Fruit fly (Drosophila melanogaster) whole organism, embryonic: Measurements from ENCODE around the gene CG42553.

Source experiments
- Bgb ChIP-seq: fragments of 200-800 bp; sonication (Bioruptor generic); IDR thresholded peaks from 2 replicates; pipeline ENCODE4 v1.3.6; 2022; ENCODE audit warnings: missing biosample characterization, missing genetic modification characterization; ENCODE audit not compliant: partially characterized antibody
- CG10959 ChIP-seq: fragments of 200-800 bp; sonication (Bioruptor generic); IDR thresholded peaks from 2 replicates; pipeline ENCODE4 v1.3.6; 2022; ENCODE audit warnings: missing biosample characterization, missing genetic modification characterization
- CG13123 ChIP-seq: fragments of 200-800 bp; sonication (Bioruptor generic); optimal IDR thresholded peaks from 2 replicates; lab custom pipeline; 2016; ENCODE audit warnings: missing biosample characterization, missing genetic modification characterization
- CG14050 ChIP-seq: fragments of 200-800 bp; sonication (Bioruptor generic); IDR thresholded peaks from 3 replicates; pipeline ENCODE4 v1.3.6; 2022; ENCODE audit warnings: missing biosample characterization, missing genetic modification characterization
- CG18476 ChIP-seq: fragments of 200-800 bp; sonication (Bioruptor generic); optimal IDR thresholded peaks from 2 replicates; lab custom pipeline; 2016; ENCODE audit warnings: missing biosample characterization, mild to moderate bottlenecking, missing genetic modification characterization
- CG2678 ChIP-seq: fragments of 200-800 bp; sonication (Bioruptor generic); optimal IDR thresholded peaks from 3 replicates; lab custom pipeline; 2019; ENCODE audit warnings: missing biosample characterization, mild to moderate bottlenecking, missing genetic modification characterization, moderate library complexity
- CG5180 ChIP-seq: fragments of 200-800 bp; sonication (Bioruptor generic); optimal IDR thresholded peaks from 3 replicates; lab custom pipeline; 2017; ENCODE audit warnings: missing biosample characterization, missing genetic modification characterization, mild to moderate bottlenecking, moderate library complexity, missing genetic modification reagents
- CG6683 ChIP-seq: fragments of 200-800 bp; sonication (Bioruptor generic); optimal IDR thresholded peaks from 2 replicates; lab custom pipeline; 2017; ENCODE audit warnings: missing biosample characterization, mild to moderate bottlenecking, missing genetic modification characterization, missing genetic modification reagents
- CG6791 ChIP-seq: fragments of 200-800 bp; sonication (Bioruptor generic); IDR thresholded peaks from 3 replicates; pipeline ENCODE4 v1.3.6; 2022; ENCODE audit warnings: missing biosample characterization, missing genetic modification characterization; ENCODE audit not compliant: partially characterized antibody
- CG6813 ChIP-seq: fragments of 200-800 bp; sonication (Bioruptor generic); optimal IDR thresholded peaks from 2 replicates; lab custom pipeline; 2017; ENCODE audit warnings: missing biosample characterization, missing genetic modification characterization, mild to moderate bottlenecking, moderate library complexity, missing genetic modification reagents
- CG8765 ChIP-seq: fragments of 200-800 bp; sonication (Bioruptor generic); IDR thresholded peaks from 2 replicates; pipeline ENCODE4 v1.3.6; 2022; ENCODE audit warnings: missing biosample characterization, missing genetic modification characterization
- CTCF ChIP-seq: fragments of 200-800 bp; sonication (Bioruptor generic); optimal IDR thresholded peaks from 2 replicates; lab custom pipeline; 2017; ENCODE audit warnings: missing biosample characterization, mild to moderate bottlenecking, missing genetic modification characterization, moderate library complexity
- Chrac-16 ChIP-seq: fragments of 200-800 bp; sonication (Bioruptor generic); optimal IDR thresholded peaks from 3 replicates; lab custom pipeline; 2016; ENCODE audit warnings: missing biosample characterization, missing genetic modification characterization
- CrebB ChIP-seq: fragments of 200-800 bp; sonication (Bioruptor generic); optimal IDR thresholded peaks from 3 replicates; lab custom pipeline; 2018; ENCODE audit warnings: missing biosample characterization, mild to moderate bottlenecking, missing genetic modification characterization
- Dek ChIP-seq: fragments of 200-800 bp; sonication (Bioruptor generic); optimal IDR thresholded peaks from 3 replicates; lab custom pipeline; 2019; ENCODE audit warnings: missing biosample characterization, mild to moderate bottlenecking, missing genetic modification characterization, moderate library complexity
- Dfd ChIP-seq, 2 experiments: fragments of >200 bp; optimal IDR thresholded peaks; 2 replicates each; lab custom pipeline; 2017; ENCODE audit warnings: missing biosample characterization in 2 of 2, missing genetic modification characterization in 2 of 2
- Dref ChIP-seq: fragments of 200-800 bp; sonication (Bioruptor generic); IDR thresholded peaks from 2 replicates; pipeline ENCODE4 v1.3.6; 2022; ENCODE audit warnings: missing biosample characterization, missing genetic modification characterization
- Ets97D ChIP-seq: fragments of 200-800 bp; sonication (Bioruptor generic); optimal IDR thresholded peaks from 3 replicates; lab custom pipeline; 2016; ENCODE audit warnings: missing biosample characterization, missing genetic modification characterization
- Fer3 ChIP-seq: fragments of 200-800 bp; sonication (Bioruptor generic); optimal IDR thresholded peaks from 2 replicates; lab custom pipeline; 2018; ENCODE audit warnings: missing biosample characterization, mild to moderate bottlenecking, missing genetic modification characterization, moderate library complexity
- Hmr ChIP-seq: fragments of 200-800 bp; sonication (Bioruptor generic); optimal IDR thresholded peaks from 3 replicates; lab custom pipeline; 2017; ENCODE audit warnings: mild to moderate bottlenecking, missing biosample characterization, missing genetic modification reagents, missing genetic modification characterization
- Lhr ChIP-seq: fragments of 200-800 bp; sonication (Bioruptor generic); optimal IDR thresholded peaks from 3 replicates; lab custom pipeline; 2017; ENCODE audit warnings: mild to moderate bottlenecking, missing biosample characterization, missing genetic modification reagents, missing genetic modification characterization
- Mad ChIP-seq: fragments of 200-800 bp; sonication (Bioruptor generic); optimal IDR thresholded peaks from 2 replicates; lab custom pipeline; 2016; ENCODE audit warnings: missing biosample characterization, missing genetic modification characterization
- Opbp ChIP-seq: fragments of 200-800 bp; sonication (Bioruptor generic); IDR thresholded peaks from 3 replicates; pipeline ENCODE4 v1.3.6; 2022; ENCODE audit warnings: missing biosample characterization, missing genetic modification characterization; ENCODE audit not compliant: partially characterized antibody
- Side ChIP-seq: fragments of 200-800 bp; sonication (Bioruptor generic); optimal IDR thresholded peaks from 2 replicates; lab custom pipeline; 2016; ENCODE audit warnings: missing biosample characterization, missing genetic modification characterization
- Six4 ChIP-seq: fragments of 200-800 bp; sonication (Bioruptor generic); optimal IDR thresholded peaks from 2 replicates; lab custom pipeline; 2016; ENCODE audit warnings: missing biosample characterization, missing genetic modification characterization
- Spps ChIP-seq: fragments of 200-800 bp; sonication (Bioruptor generic); optimal IDR thresholded peaks from 2 replicates; lab custom pipeline; 2018; ENCODE audit warnings: missing biosample characterization, mild to moderate bottlenecking, missing genetic modification characterization
- Taf1 ChIP-seq: fragments of 200-800 bp; sonication (Bioruptor generic); IDR thresholded peaks from 2 replicates; pipeline ENCODE4 v1.3.6; 2022; ENCODE audit warnings: missing biosample characterization, missing genetic modification characterization
- ato ChIP-seq: fragments of 200-800 bp; sonication (Bioruptor generic); IDR thresholded peaks from 2 replicates; pipeline ENCODE4 v1.3.6; 2022; ENCODE audit warnings: missing biosample characterization, missing genetic modification characterization; ENCODE audit not compliant: partially characterized antibody
- chif ChIP-seq, 2 experiments: fragments of 200-800 bp; sonication (Bioruptor generic); optimal IDR thresholded peaks; 3 replicates each; lab custom pipeline; 2016; ENCODE audit warnings: missing biosample characterization in 2 of 2, missing genetic modification characterization in 2 of 2
- chm ChIP-seq: fragments of 200-800 bp; sonication (Bioruptor generic); IDR thresholded peaks from 2 replicates; pipeline ENCODE4 v1.3.6; 2022; ENCODE audit warnings: missing biosample characterization, missing genetic modification characterization
- crol ChIP-seq: fragments of 200-800 bp; sonication (Bioruptor generic); IDR thresholded peaks from 2 replicates; pipeline ENCODE4 v1.3.6; 2022; ENCODE audit warnings: missing biosample characterization, missing genetic modification characterization
- dmrt99B ChIP-seq: fragments of 200-800 bp; sonication (Bioruptor generic); optimal IDR thresholded peaks from 2 replicates; lab custom pipeline; 2018; ENCODE audit warnings: missing biosample characterization, mild to moderate bottlenecking, missing genetic modification characterization, moderate library complexity
- emc ChIP-seq: fragments of 200-800 bp; sonication (Bioruptor generic); optimal IDR thresholded peaks from 2 replicates; lab custom pipeline; 2016; ENCODE audit warnings: missing biosample characterization, missing genetic modification characterization
- fd64A ChIP-seq: fragments of 200-800 bp; sonication (Bioruptor generic); optimal IDR thresholded peaks from 3 replicates; lab custom pipeline; 2018; ENCODE audit warnings: missing biosample characterization, mild to moderate bottlenecking, missing genetic modification characterization
- grn ChIP-seq: fragments of 200-800 bp; sonication (Bioruptor generic); optimal IDR thresholded peaks from 3 replicates; lab custom pipeline; 2017; ENCODE audit warnings: missing biosample characterization, missing genetic modification characterization
- gro ChIP-seq: fragments of 200-800 bp; sonication (Bioruptor generic); optimal IDR thresholded peaks from 2 replicates; lab custom pipeline; 2016; ENCODE audit warnings: missing biosample characterization, missing genetic modification characterization
- inv ChIP-seq: fragments of 200-800 bp; sonication (Bioruptor generic); IDR thresholded peaks from 2 replicates; pipeline ENCODE4 v1.3.6; 2022; ENCODE audit warnings: missing biosample characterization, missing genetic modification characterization; ENCODE audit not compliant: partially characterized antibody
- klu ChIP-seq: fragments of 200-800 bp; sonication (Bioruptor generic); IDR thresholded peaks from 2 replicates; pipeline ENCODE4 v1.3.6; 2022; ENCODE audit warnings: missing biosample characterization, missing genetic modification characterization
- maf-S ChIP-seq: fragments of 200-800 bp; sonication (Bioruptor generic); optimal IDR thresholded peaks from 2 replicates; lab custom pipeline; 2016; ENCODE audit warnings: missing biosample characterization, missing genetic modification characterization
- odd ChIP-seq: fragments of 200-800 bp; sonication (Bioruptor generic); optimal IDR thresholded peaks from 2 replicates; lab custom pipeline; 2017; ENCODE audit warnings: missing biosample characterization, mild to moderate bottlenecking, missing genetic modification characterization
- pan ChIP-seq, 4 experiments: fragments of >200 bp in 3 of 4; fragments of 200-800 bp in 1 of 4; sonication (Bioruptor generic) in 1 of 4; optimal IDR thresholded peaks in 3 of 4; IDR thresholded peaks in 1 of 4; 2 replicates each; pipeline versions ENCODE4 v1.3.6 to Lab custom; 2017 to 2022; ENCODE audit warnings: missing biosample characterization in 2 of 4, missing genetic modification characterization in 2 of 4, mixed read lengths in 1 of 4
- pb ChIP-seq: fragments of 200-800 bp; sonication (Bioruptor generic); optimal IDR thresholded peaks from 3 replicates; lab custom pipeline; 2016; ENCODE audit warnings: missing biosample characterization, missing genetic modification characterization
- phol ChIP-seq: fragments of 200-800 bp; sonication (Bioruptor generic); optimal IDR thresholded peaks from 3 replicates; lab custom pipeline; 2018; ENCODE audit warnings: missing biosample characterization, mild to moderate bottlenecking, missing genetic modification characterization, moderate library complexity
- pum ChIP-seq: fragments of 200-800 bp; sonication (Bioruptor generic); optimal IDR thresholded peaks from 2 replicates; lab custom pipeline; 2016; ENCODE audit warnings: missing biosample characterization, missing genetic modification characterization
- sqz ChIP-seq: fragments of 200-800 bp; sonication (Bioruptor generic); optimal IDR thresholded peaks from 3 replicates; lab custom pipeline; 2018; ENCODE audit warnings: missing biosample characterization, mild to moderate bottlenecking, missing genetic modification characterization
- stwl ChIP-seq: fragments of 200-800 bp; sonication (Bioruptor generic); optimal IDR thresholded peaks from 3 replicates; lab custom pipeline; 2018; ENCODE audit warnings: missing biosample characterization, mild to moderate bottlenecking, missing genetic modification characterization, moderate library complexity
- sug ChIP-seq: fragments of 200-800 bp; optimal IDR thresholded peaks from 2 replicates; lab custom pipeline; 2019; ENCODE audit warnings: missing biosample characterization, mild to moderate bottlenecking, missing genetic modification characterization, moderate library complexity
- tna ChIP-seq: fragments of 200-800 bp; sonication (Bioruptor generic); IDR thresholded peaks from 2 replicates; pipeline ENCODE4 v1.3.6; 2022; ENCODE audit warnings: missing biosample characterization, missing genetic modification characterization; ENCODE audit not compliant: partially characterized antibody
- wek ChIP-seq: fragments of 200-800 bp; sonication (Bioruptor generic); optimal IDR thresholded peaks from 3 replicates; lab custom pipeline; 2018; ENCODE audit warnings: missing biosample characterization, mild to moderate bottlenecking, missing genetic modification characterization, moderate library complexity
- zen ChIP-seq: fragments of 200-800 bp; sonication (Bioruptor generic); optimal IDR thresholded peaks from 3 replicates; lab custom pipeline; 2018; ENCODE audit warnings: missing biosample characterization, mild to moderate bottlenecking, missing genetic modification characterization, moderate library complexity

Gene CG42553

DNA sequence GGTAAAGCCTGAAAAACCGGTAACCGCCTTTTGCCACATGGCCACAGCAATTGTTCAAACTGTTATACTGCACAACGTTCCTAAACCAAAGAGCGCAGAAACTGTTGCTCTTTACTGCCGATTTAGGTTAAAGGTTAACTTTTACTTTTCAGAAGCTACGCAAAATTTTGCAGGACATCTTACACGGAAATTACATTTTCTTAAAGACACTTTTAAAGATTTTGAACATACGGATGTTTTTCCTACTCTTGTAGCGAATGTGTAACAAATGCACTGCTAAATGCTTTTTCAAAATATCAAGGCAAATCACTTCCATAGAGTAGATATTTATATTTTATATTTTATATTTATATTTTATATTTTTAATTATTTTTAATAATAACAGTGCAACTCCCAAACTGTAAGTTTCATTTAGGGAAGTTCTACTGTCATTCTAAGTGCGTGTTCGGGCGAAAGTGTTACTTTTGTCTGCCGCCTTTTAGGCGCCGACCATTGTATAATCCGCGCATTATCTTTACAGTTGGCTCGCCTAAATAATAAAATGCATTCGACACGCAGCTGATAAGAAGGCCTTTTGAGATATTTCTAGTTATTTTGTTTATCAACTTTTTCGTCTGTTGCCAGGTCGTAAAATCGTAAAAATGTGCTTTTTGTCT lies 48.5 kb downstream of the CG42553 start (continued):
- TF ChIP-seq sqz (no peak), Dfd (GFP tag; optimal IDR thresholded peaks at IDR 0.05; lab: Kevin White, UChicago) (no peak), pum (GFP tag; lab: Kevin White, UChicago) (no peak), Fer3 (tag; lab: Kevin White, UChicago) (peak; percentile 33), phol (tag; lab: Kevin White, UChicago) (peak; percentile 52), Chrac-16 (no peak), sug (no peak), pb (GFP tag; lab: Kevin White, UChicago) (no peak), pan (optimal IDR thresholded peaks at IDR 0.05; lab: Kevin White, UChicago) (no peak), pan (GFP tag; optimal IDR thresholded peaks at IDR 0.05 in 1 of 2, IDR thresholded peaks at IDR 0.05 in 1 of 2) (no peak), dmrt99B (tag; lab: Kevin White, UChicago) (peak; percentile 58), chif (GFP tag; optimal IDR thresholded peaks at IDR 0.05; lab: Kevin White, UChicago) (no peak), emc (GFP tag; lab: Kevin White, UChicago) (no peak), CG5180 (GFP tag; lab: Kevin White, UChicago) (no peak), Mad (GFP tag; lab: Kevin White, UChicago) (no peak), CrebB (tag; lab: Kevin White, UChicago) (no peak), CG18476 (GFP tag; lab: Kevin White, UChicago) (no peak), CG2678 (tag; lab: Kevin White, UChicago) (peak; percentile 70), Spps (tag; lab: Kevin White, UChicago) (no peak), chm (GFP tag; lab: Robert Waterston, UW) (no peak), CTCF (no peak), CG6813 (GFP tag; lab: Kevin White, UChicago) (peak; percentile 40), CG6791 (GFP tag; lab: Robert Waterston, UW) (no peak), Ets97D (GFP tag; lab: Kevin White, UChicago) (no peak), crol (no peak), gro (GFP tag; lab: Kevin White, UChicago) (no peak), Six4 (GFP tag; lab: Kevin White, UChicago) (no peak), CG13123 (GFP tag; lab: Kevin White, UChicago) (no peak), Dref (GFP tag; lab: Robert Waterston, UW) (no peak), inv (GFP tag; lab: Robert Waterston, UW) (no peak), tna (GFP tag; lab: Robert Waterston, UW) (no peak), Bgb (GFP tag; lab: Robert Waterston, UW) (no peak), wek (GFP tag; lab: Kevin White, UChicago) (no peak), zen (no peak), Side (GFP tag; lab: Kevin White, UChicago) (no peak), maf-S (GFP tag; lab: Kevin White, UChicago) (no peak), CG10959 (GFP tag; lab: Robert Waterston, UW) (no peak), CG8765 (GFP tag; lab: Robert Waterston, UW) (no peak), Dek (tag; lab: Kevin White, UChicago) (no peak), Hmr (GFP tag; lab: Kevin White, UChicago) (no peak), CG6683 (GFP tag; lab: Kevin White, UChicago) (no peak), fd64A (no peak), CG14050 (GFP tag; lab: Robert Waterston, UW) (no peak), Taf1 (GFP tag; lab: Robert Waterston, UW) (no peak), Lhr (no peak), ato (no peak), Opbp (GFP tag; lab: Robert Waterston, UW) (no peak), grn (GFP tag; lab: Kevin White, UChicago) (no peak), klu (GFP tag; lab: Robert Waterston, UW) (no peak), odd (GFP tag; lab: Kevin White, UChicago) (no peak), stwl (no peak)
